Fruit fly (Drosophila melanogaster) whole organism, adult: ENCODE data around the gene par-6.

Experiments used
- CG33017 ChIP-seq: fragments of 200-800 bp; sonication (Bioruptor generic); optimal IDR thresholded peaks from 2 replicates; lab custom pipeline; 2018; ENCODE audit warnings: missing biosample characterization, mild to moderate bottlenecking, missing genetic modification characterization, moderate library complexity
- CG7101 ChIP-seq: fragments of 200-800 bp; sonication (Bioruptor generic); optimal IDR thresholded peaks from 2 replicates; lab custom pipeline; 2018; ENCODE audit warnings: missing biosample characterization, mild to moderate bottlenecking, missing genetic modification characterization, moderate library complexity

DNA sequence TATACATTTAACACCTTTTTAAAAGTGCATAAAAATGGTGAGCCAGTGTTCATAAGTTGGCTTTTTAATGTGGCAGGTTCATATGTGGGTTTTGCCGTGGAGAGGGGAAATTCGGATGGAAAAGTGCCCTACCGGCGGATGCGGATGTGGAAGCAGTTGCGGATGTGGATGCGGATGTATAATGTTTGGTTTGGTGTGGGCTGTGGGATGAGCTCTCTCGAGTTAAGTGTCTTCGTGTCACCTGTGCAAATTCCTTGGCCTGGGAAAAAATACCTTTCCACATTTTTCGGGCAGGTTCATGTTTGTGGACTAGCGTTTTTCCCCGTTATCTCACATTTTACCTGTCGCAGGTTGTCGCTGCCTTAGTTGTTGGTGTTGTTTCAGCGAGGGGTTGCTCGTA is 8.8 kb downstream of the par-6 start:
- TF ChIP-seq CG7101 (tag; lab: Kevin White, UChicago) = no peak
- no peak for TF ChIP-seq CG33017 (tag; lab: Kevin White, UChicago)
